Fruit fly (Drosophila melanogaster): ENCODE results near the gene Pgant4.

Pgant4 gene

dm6 chr2L:3523956-3524355, 51.6 kb downstream of the Pgant4 start, which contains the start of gene Sr-CIV:
Gene Sr-CIV (minus strand): TSS chr2L:3524056.
- TF ChIP-seq CG8478 (optimal IDR thresholded peaks at IDR 0.05) (no peak), CTCF (optimal IDR thresholded peaks at IDR 0.05) (no peak)

DNA sequence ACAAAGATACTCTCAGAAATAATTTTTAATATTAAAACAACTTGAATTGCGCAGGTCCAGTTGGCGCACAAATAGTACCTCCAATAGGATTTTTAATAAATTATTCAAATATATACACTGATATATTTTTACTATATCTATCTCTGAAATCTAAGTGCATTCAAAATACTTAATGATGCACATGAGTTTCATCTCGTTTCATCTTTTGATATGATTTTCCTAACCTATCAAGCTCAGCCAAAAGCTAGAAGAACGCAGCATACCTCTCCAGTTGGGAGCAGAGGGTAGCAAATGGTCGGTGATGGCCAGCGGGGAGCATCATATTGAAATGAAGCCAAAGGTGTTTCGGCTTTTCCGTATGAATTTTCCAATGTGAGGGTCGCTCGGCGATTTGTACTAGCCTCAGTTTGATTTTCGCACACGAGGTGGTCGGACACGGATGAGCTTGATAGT, 52.4 kb downstream of the Pgant4 start, which contains the start of gene CG8852:
Gene CG8852 (plus strand): TSS at position 403 of the 453 bp plus-strand sequence.
- TF ChIP-seq CG8478 (optimal IDR thresholded peaks at IDR 0.05) (no peak), CTCF (optimal IDR thresholded peaks at IDR 0.05) (no peak)
